Fruit fly (Drosophila melanogaster) whole organism, embryonic: Measurements from ENCODE around the gene yellow-e2.

Experiments
- CG10321 ChIP-seq: fragments of 200-800 bp; sonication (Bioruptor generic); IDR thresholded peaks from 2 replicates; pipeline ENCODE4 v1.3.6; 2022; ENCODE audit warnings: missing biosample characterization, missing genetic modification characterization
- CG10543 ChIP-seq: fragments of 200-800 bp; sonication (Bioruptor generic); optimal IDR thresholded peaks from 3 replicates; lab custom pipeline; 2017; ENCODE audit warnings: missing biosample characterization, mild to moderate bottlenecking, missing genetic modification characterization, moderate library complexity
- CG10654 ChIP-seq: fragments of 200-800 bp; sonication (Bioruptor generic); optimal IDR thresholded peaks from 2 replicates; lab custom pipeline; 2016; ENCODE audit warnings: missing biosample characterization, missing genetic modification characterization
- CG11398 ChIP-seq: fragments of 200-800 bp; sonication (Bioruptor generic); optimal IDR thresholded peaks from 2 replicates; lab custom pipeline; 2016; ENCODE audit warnings: missing biosample characterization, missing genetic modification characterization
- CG11456 ChIP-seq: fragments of 200-800 bp; sonication (Bioruptor generic); IDR thresholded peaks from 3 replicates; pipeline ENCODE4 v1.3.6; 2022; ENCODE audit warnings: missing biosample characterization, missing genetic modification characterization
- CG12155 ChIP-seq: fragments of 200-800 bp; sonication (Bioruptor generic); optimal IDR thresholded peaks from 3 replicates; lab custom pipeline; 2016; ENCODE audit warnings: missing biosample characterization, missing genetic modification characterization
- CG13624 ChIP-seq: fragments of 200-800 bp; sonication (Bioruptor generic); optimal IDR thresholded peaks from 2 replicates; lab custom pipeline; 2016; ENCODE audit warnings: missing biosample characterization, missing genetic modification characterization
- CG16779 ChIP-seq: fragments of 200-800 bp; sonication (Bioruptor generic); IDR thresholded peaks from 2 replicates; pipeline ENCODE4 v1.3.6; 2022; ENCODE audit warnings: missing biosample characterization, missing genetic modification characterization
- CG16813 ChIP-seq: fragments of 200-800 bp; sonication (Bioruptor generic); IDR thresholded peaks from 3 replicates; pipeline ENCODE4 v1.3.6; 2022; ENCODE audit warnings: missing biosample characterization, missing genetic modification characterization; ENCODE audit not compliant: partially characterized antibody
- CG16863 ChIP-seq: fragments of 200-800 bp; sonication (Bioruptor generic); optimal IDR thresholded peaks from 3 replicates; lab custom pipeline; 2016; ENCODE audit warnings: missing biosample characterization, missing genetic modification characterization
- CG17328 ChIP-seq: fragments of 200-800 bp; sonication (Bioruptor generic); IDR thresholded peaks from 2 replicates; pipeline ENCODE4 v1.3.6; 2022; ENCODE audit warnings: missing biosample characterization, missing genetic modification characterization
- CG3163 ChIP-seq: fragments of 200-800 bp; sonication (Bioruptor generic); optimal IDR thresholded peaks from 3 replicates; lab custom pipeline; 2016; ENCODE audit warnings: missing biosample characterization, missing genetic modification characterization
- CG32532 ChIP-seq: fragments of 200-800 bp; sonication (Bioruptor generic); IDR thresholded peaks from 2 replicates; pipeline ENCODE4 v1.3.6; 2022; ENCODE audit warnings: missing biosample characterization, missing genetic modification characterization
- CG32767 ChIP-seq: fragments of 200-800 bp; sonication (Bioruptor generic); IDR thresholded peaks from 2 replicates; pipeline ENCODE4 v1.3.6; 2022; ENCODE audit warnings: missing biosample characterization, missing genetic modification characterization
- CG33213 ChIP-seq: fragments of 200-800 bp; sonication (Bioruptor generic); optimal IDR thresholded peaks from 3 replicates; lab custom pipeline; 2016; ENCODE audit warnings: missing biosample characterization, missing genetic modification characterization
- CG3995 ChIP-seq: fragments of 200-800 bp; sonication (Bioruptor generic); optimal IDR thresholded peaks from 3 replicates; lab custom pipeline; 2016; ENCODE audit warnings: missing biosample characterization, missing genetic modification characterization
- CG5953 ChIP-seq: fragments of 200-800 bp; sonication (Bioruptor generic); IDR thresholded peaks from 2 replicates; pipeline ENCODE4 v1.3.6; 2022; ENCODE audit warnings: missing biosample characterization, missing genetic modification characterization
- CG8089 ChIP-seq: fragments of 200-800 bp; sonication (Bioruptor generic); optimal IDR thresholded peaks from 3 replicates; lab custom pipeline; 2016; ENCODE audit warnings: missing biosample characterization, missing genetic modification characterization
- CG8924 ChIP-seq: fragments of 200-800 bp; optimal IDR thresholded peaks from 3 replicates; lab custom pipeline; 2019; ENCODE audit warnings: missing biosample characterization, mild to moderate bottlenecking, missing genetic modification characterization, moderate library complexity
- CG9727 ChIP-seq: fragments of 200-800 bp; sonication (Bioruptor generic); optimal IDR thresholded peaks from 3 replicates; lab custom pipeline; 2017; ENCODE audit warnings: missing biosample characterization, mild to moderate bottlenecking, missing genetic modification characterization
- CG9797 ChIP-seq: fragments of 200-800 bp; sonication (Bioruptor generic); optimal IDR thresholded peaks from 3 replicates; lab custom pipeline; 2018; ENCODE audit warnings: missing biosample characterization, mild to moderate bottlenecking, missing genetic modification characterization
- Camta ChIP-seq: fragments of 200-800 bp; sonication (Bioruptor generic); optimal IDR thresholded peaks from 2 replicates; lab custom pipeline; 2016; ENCODE audit warnings: missing biosample characterization, missing genetic modification characterization
- CkIIα-i1 ChIP-seq: fragments of 200-800 bp; sonication (Bioruptor generic); IDR thresholded peaks from 2 replicates; pipeline ENCODE4 v1.3.6; 2022; ENCODE audit warnings: missing biosample characterization, missing genetic modification characterization
- D19A ChIP-seq: fragments of 200-800 bp; optimal IDR thresholded peaks from 3 replicates; lab custom pipeline; 2019; ENCODE audit warnings: missing biosample characterization, mild to moderate bottlenecking, missing genetic modification characterization, moderate library complexity
- Dek ChIP-seq: fragments of 200-800 bp; sonication (Bioruptor generic); optimal IDR thresholded peaks from 3 replicates; lab custom pipeline; 2019; ENCODE audit warnings: missing biosample characterization, mild to moderate bottlenecking, missing genetic modification characterization, moderate library complexity
- Doc2 ChIP-seq: fragments of 200-800 bp; sonication (Bioruptor generic); IDR thresholded peaks from 2 replicates; pipeline ENCODE4 v1.3.6; 2022; ENCODE audit warnings: missing biosample characterization, missing genetic modification characterization
- Fer1 ChIP-seq: fragments of 200-800 bp; sonication (Bioruptor generic); optimal IDR thresholded peaks from 2 replicates; lab custom pipeline; 2017; ENCODE audit warnings: missing biosample characterization, mild to moderate bottlenecking, missing genetic modification characterization
- Hmr ChIP-seq: fragments of 200-800 bp; sonication (Bioruptor generic); optimal IDR thresholded peaks from 3 replicates; lab custom pipeline; 2017; ENCODE audit warnings: mild to moderate bottlenecking, missing biosample characterization, missing genetic modification reagents, missing genetic modification characterization
- NC2α ChIP-seq: fragments of 200-800 bp; sonication (Bioruptor generic); optimal IDR thresholded peaks from 2 replicates; lab custom pipeline; 2016; ENCODE audit warnings: missing biosample characterization, missing genetic modification characterization
- Optix ChIP-seq: fragments of 200-800 bp; sonication (Bioruptor generic); IDR thresholded peaks from 3 replicates; pipeline ENCODE4 v1.3.6; 2022; ENCODE audit warnings: missing biosample characterization, missing genetic modification characterization
- Side ChIP-seq: fragments of 200-800 bp; sonication (Bioruptor generic); optimal IDR thresholded peaks from 2 replicates; lab custom pipeline; 2016; ENCODE audit warnings: missing biosample characterization, missing genetic modification characterization
- Six4 ChIP-seq: fragments of 200-800 bp; sonication (Bioruptor generic); optimal IDR thresholded peaks from 2 replicates; lab custom pipeline; 2016; ENCODE audit warnings: missing biosample characterization, missing genetic modification characterization
- Sox100B ChIP-seq: fragments of 200-800 bp; sonication (Bioruptor generic); optimal IDR thresholded peaks from 3 replicates; lab custom pipeline; 2018; ENCODE audit warnings: missing biosample characterization, mild to moderate bottlenecking, missing genetic modification characterization
- Taf1 ChIP-seq: fragments of 200-800 bp; sonication (Bioruptor generic); IDR thresholded peaks from 2 replicates; pipeline ENCODE4 v1.3.6; 2022; ENCODE audit warnings: missing biosample characterization, missing genetic modification characterization
- bbx ChIP-seq: fragments of 200-800 bp; sonication (Bioruptor generic); IDR thresholded peaks from 2 replicates; pipeline ENCODE4 v1.3.6; 2022; ENCODE audit warnings: missing biosample characterization, missing genetic modification characterization; ENCODE audit not compliant: partially characterized antibody
- bcd ChIP-seq: fragments of 200-800 bp; sonication (Bioruptor generic); optimal IDR thresholded peaks from 2 replicates; lab custom pipeline; 2017; ENCODE audit warnings: missing biosample characterization, mild to moderate bottlenecking, missing genetic modification characterization
- btn ChIP-seq: fragments of 200-800 bp; sonication (Bioruptor generic); optimal IDR thresholded peaks from 2 replicates; lab custom pipeline; 2016; ENCODE audit warnings: missing biosample characterization, missing genetic modification characterization
- caup ChIP-seq: fragments of 200-800 bp; sonication (Bioruptor generic); optimal IDR thresholded peaks from 3 replicates; lab custom pipeline; 2017; ENCODE audit warnings: missing biosample characterization, mild to moderate bottlenecking, missing genetic modification characterization, moderate library complexity; ENCODE audit not compliant: severe bottlenecking
- crol ChIP-seq: fragments of 200-800 bp; sonication (Bioruptor generic); IDR thresholded peaks from 2 replicates; pipeline ENCODE4 v1.3.6; 2022; ENCODE audit warnings: missing biosample characterization, missing genetic modification characterization
- crp ChIP-seq, 2 experiments: fragments of 200-800 bp; sonication (Bioruptor generic); optimal IDR thresholded peaks; 2 replicates in 1 of 2; 3 replicates in 1 of 2; lab custom pipeline; 2017; ENCODE audit warnings: missing biosample characterization in 2 of 2, missing genetic modification characterization in 2 of 2, mild to moderate bottlenecking in 1 of 2, moderate library complexity in 1 of 2
- dimm ChIP-seq: fragments of 200-800 bp; sonication (Bioruptor generic); IDR thresholded peaks from 2 replicates; pipeline ENCODE4 v1.3.6; 2022; ENCODE audit warnings: missing biosample characterization, missing genetic modification characterization
- dysf ChIP-seq: fragments of 200-800 bp; sonication (Bioruptor generic); IDR thresholded peaks from 3 replicates; pipeline ENCODE4 v1.3.6; 2022; ENCODE audit warnings: missing biosample characterization, missing genetic modification characterization
- emc ChIP-seq: fragments of 200-800 bp; sonication (Bioruptor generic); optimal IDR thresholded peaks from 2 replicates; lab custom pipeline; 2016; ENCODE audit warnings: missing biosample characterization, missing genetic modification characterization
- fd102C ChIP-seq: fragments of 200-800 bp; sonication (Bioruptor generic); optimal IDR thresholded peaks from 2 replicates; lab custom pipeline; 2018; ENCODE audit warnings: missing biosample characterization, mild to moderate bottlenecking, missing genetic modification characterization, moderate library complexity
- gsb ChIP-seq: fragments of 200-800 bp; sonication (Bioruptor generic); IDR thresholded peaks from 2 replicates; pipeline ENCODE4 v1.3.6; 2022; ENCODE audit warnings: missing biosample characterization, missing genetic modification characterization
- h ChIP-seq: fragments of >200 bp; optimal IDR thresholded peaks from 2 replicates; lab custom pipeline; 2017
- klu ChIP-seq: fragments of 200-800 bp; sonication (Bioruptor generic); IDR thresholded peaks from 2 replicates; pipeline ENCODE4 v1.3.6; 2022; ENCODE audit warnings: missing biosample characterization, missing genetic modification characterization
- knrl ChIP-seq: fragments of 200-800 bp; sonication (Bioruptor generic); IDR thresholded peaks from 3 replicates; pipeline ENCODE4 v1.3.6; 2022; ENCODE audit warnings: missing biosample characterization, missing genetic modification characterization; ENCODE audit not compliant: partially characterized antibody
- pho ChIP-seq: fragments of 200-800 bp; sonication (Bioruptor generic); optimal IDR thresholded peaks from 2 replicates; lab custom pipeline; 2016; ENCODE audit warnings: missing biosample characterization, missing genetic modification characterization
- sens ChIP-seq: fragments of 200-800 bp; sonication (Bioruptor generic); peaks from one replicate; lab custom pipeline; 2016; ENCODE audit warnings: missing biosample characterization, missing genetic modification characterization
- sug ChIP-seq: fragments of 200-800 bp; optimal IDR thresholded peaks from 2 replicates; lab custom pipeline; 2019; ENCODE audit warnings: missing biosample characterization, mild to moderate bottlenecking, missing genetic modification characterization, moderate library complexity
- unc-4 ChIP-seq: fragments of 200-800 bp; sonication (Bioruptor generic); IDR thresholded peaks from 2 replicates; pipeline ENCODE4 v1.3.6; 2022; ENCODE audit warnings: missing biosample characterization, missing genetic modification characterization; ENCODE audit not compliant: partially characterized antibody

Gene yellow-e2

dm6 chr3R:13452851-13453255, 46.1 kb upstream of the yellow-e2 start (continued):
- TF ChIP-seq CG8089 (peak; percentile 3), Six4 (GFP tag; lab: Kevin White, UChicago) (peak; percentile 71), caup (peak; percentile 52), sens (peak; percentile 94), klu (GFP tag; lab: Robert Waterston, UW) (peak; percentile 23; the same call in 1 of the 2 replicates), CG11398 (GFP tag; lab: Kevin White, UChicago) (no peak), CG10321 (GFP tag; lab: Robert Waterston, UW) (no peak), CG3995 (GFP tag; lab: Kevin White, UChicago) (peak; percentile 34), Sox100B (peak; percentile 87), Doc2 (GFP tag; lab: Robert Waterston, UW) (no peak), bbx (GFP tag; lab: Robert Waterston, UW) (no peak), pho (GFP tag; lab: Kevin White, UChicago) (peak; percentile 73), knrl (GFP tag; lab: Robert Waterston, UW) (no peak), CG17328 (GFP tag; lab: Robert Waterston, UW) (peak; percentile 36; the same call in 1 of the 2 replicates), h (lab: Kevin White, UChicago) (no peak), Dek (tag; lab: Kevin White, UChicago) (peak; percentile 55), CkIIα-i1 (GFP tag; lab: Robert Waterston, UW) (no peak), fd102C (GFP tag; lab: Kevin White, UChicago) (no peak), CG11456 (GFP tag; lab: Robert Waterston, UW) (0 out of 3 replicates have a peak, but pooled peaks have one; percentile 48), unc-4 (no peak), CG13624 (GFP tag; lab: Kevin White, UChicago) (peak; percentile 64), CG3163 (GFP tag; lab: Kevin White, UChicago) (no peak), Side (peak; percentile 36), Camta (GFP tag; lab: Kevin White, UChicago) (peak; percentile 53), emc (peak; percentile 22), CG16779 (no peak), CG33213 (peak; percentile 10), CG9797 (no peak), CG32532 (peak; percentile 76), gsb (GFP tag; lab: Robert Waterston, UW) (no peak; the same call in 1 of the 2 replicates), CG10654 (GFP tag; lab: Kevin White, UChicago) (peak; percentile 53), CG12155 (peak; percentile 70), Hmr (GFP tag; lab: Kevin White, UChicago) (peak; percentile 76), CG16863 (GFP tag; lab: Kevin White, UChicago) (peak; percentile 37), CG16813 (no peak), bcd (GFP tag; lab: Kevin White, UChicago) (peak; percentile 70), sug (peak; percentile 66), CG32767 (GFP tag; lab: Robert Waterston, UW) (0 out of 2 replicates have a peak, but pooled peaks have one; percentile 43), crp (GFP tag; optimal IDR thresholded peaks at IDR 0.05; lab: Kevin White, UChicago) (peak in 1 of 2 experiments; percentile 39), dysf (peak; percentile 78; the same call in 2 of the 3 replicates), btn (GFP tag; lab: Kevin White, UChicago) (no peak), CG9727 (GFP tag; lab: Kevin White, UChicago) (peak; percentile 88), crol (GFP tag; lab: Robert Waterston, UW) (no peak), Fer1 (GFP tag; lab: Kevin White, UChicago) (peak; percentile 77), D19A (tag; lab: Kevin White, UChicago) (peak; percentile 80), NC2α (GFP tag; lab: Kevin White, UChicago) (peak; percentile 17), CG5953 (GFP tag; lab: Robert Waterston, UW) (no peak), CG8924 (tag; lab: Kevin White, UChicago) (peak; percentile 84), Optix (GFP tag; lab: Robert Waterston, UW) (no peak), dimm (GFP tag; lab: Robert Waterston, UW) (no peak), CG10543 (GFP tag; lab: Kevin White, UChicago) (no peak), Taf1 (GFP tag; lab: Robert Waterston, UW) (no peak)
